Worm (Caenorhabditis elegans): Measurements from ENCODE around the gene R07B1.5.

- TF ChIP-seq Y53G8AR.9 (GFP tag; conservative IDR thresholded peaks at IDR 0.05) (no peak), him-1 (tag; optimal IDR thresholded peaks at IDR 0.05) (no peak), lin-40 (tag; optimal IDR thresholded peaks at IDR 0.05) (no peak), nfya-1 (tag; optimal IDR thresholded peaks at IDR 0.05; ENCODE audit: borderline replicate concordance, insufficient read depth) (no peak), madf-8 (GFP tag; conservative IDR thresholded peaks at IDR 0.05) (no peak), F33H1.4 (GFP tag; IDR thresholded peaks at IDR 0.05) (no peak), F49E8.2 (tag; optimal IDR thresholded peaks at IDR 0.05; ENCODE audit: insufficient read depth) (no peak)
Measured at ce11 chrX:9872554-9872953, 9.2 kb downstream of the R07B1.5 start, which contains the start of gene R07B1.8.

Data from whole organism, young adult.